Worm (Caenorhabditis elegans): ENCODE measurements around the gene nhr-183.

- TF ChIP-seq nhr-12 (tag; optimal IDR thresholded peaks at IDR 0.05) (no peak), fkh-2 (tag; optimal IDR thresholded peaks at IDR 0.05) (no peak), jun-1 (tag; optimal IDR thresholded peaks at IDR 0.05) (no peak), fkh-10 (GFP tag; optimal IDR thresholded peaks at IDR 0.05) (no peak), nhr-23 (tag; optimal IDR thresholded peaks at IDR 0.05) (no peak), pqm-1 (tag; optimal IDR thresholded peaks at IDR 0.05) (no peak), lin-15B (tag; optimal IDR thresholded peaks at IDR 0.05) (no peak), ama-1 (optimal IDR thresholded peaks at IDR 0.05) (no peak), snpc-4 (tag; optimal IDR thresholded peaks at IDR 0.05) (no peak)
Observed at ce11 chrV:2278543-2278942, 14.1 kb upstream of the nhr-183 start, which contains the start of gene fbxa-137.

All from whole organism, L3 larva.